Worm (Caenorhabditis elegans) whole organism, early embryonic: Measurements from ENCODE around the gene R05F9.7.
"Not testable (repeated sequence)": the region's sequence is repeated elsewhere in the genome, so short reads cannot be mapped to it uniquely, and the experiment has no call there.

Experiments used
- B0310.2 ChIP-seq: sonication (generic microtip); optimal IDR thresholded peaks from 2 replicates; lab custom pipeline; 2016; ENCODE audit warnings: mild to moderate bottlenecking, missing genetic modification characterization, missing compliant biosample characterization
- F13C5.2 ChIP-seq: sonication (generic microtip); optimal IDR thresholded peaks from 2 replicates; lab custom pipeline; 2017; ENCODE audit warnings: mild to moderate bottlenecking, missing genetic modification characterization, inconsistent platforms, missing compliant biosample characterization
- aly-1 ChIP-seq: sonication (generic microtip); optimal IDR thresholded peaks from 2 replicates; lab custom pipeline; 2016; ENCODE audit warnings: missing genetic modification characterization, missing compliant biosample characterization
- ama-1 ChIP-seq: fragments of 150-350 bp; optimal IDR thresholded peaks from 2 replicates; lab custom pipeline; 2014
- ceh-13 ChIP-seq: fragments of 200-800 bp; sonication (Bioruptor generic); optimal IDR thresholded peaks from 2 replicates; lab custom pipeline; 2018; ENCODE audit warnings: mild to moderate bottlenecking, missing genetic modification characterization, missing compliant biosample characterization
- ceh-36 ChIP-seq: sonication (generic microtip); optimal IDR thresholded peaks from 2 replicates; lab custom pipeline; 2016; ENCODE audit warnings: missing genetic modification characterization, inconsistent platforms, missing compliant biosample characterization
- ets-7 ChIP-seq: sonication (generic microtip); optimal IDR thresholded peaks from 2 replicates; lab custom pipeline; 2016; ENCODE audit warnings: missing genotype, missing genetic modification characterization, missing compliant biosample characterization
- flt-1 ChIP-seq: fragments of 200-800 bp; sonication (Bioruptor generic); IDR thresholded peaks from 2 replicates; pipeline ENCODE4 v1.3.6; 2022; ENCODE audit warnings: missing genetic modification characterization, missing compliant biosample characterization
- hmbx-1 ChIP-seq: sonication (generic microtip); optimal IDR thresholded peaks from 2 replicates; lab custom pipeline; 2016; ENCODE audit warnings: mild to moderate bottlenecking, missing genetic modification characterization, missing compliant biosample characterization
- hmg-4 ChIP-seq: fragments of 200-800 bp; sonication (Bioruptor generic); optimal IDR thresholded peaks from 2 replicates; lab custom pipeline; 2018; ENCODE audit warnings: mild to moderate bottlenecking, missing genetic modification characterization, missing compliant biosample characterization
- hnd-1 ChIP-seq: sonication (generic microtip); optimal IDR thresholded peaks from 2 replicates; lab custom pipeline; 2016; ENCODE audit warnings: missing genetic modification characterization, missing compliant biosample characterization
- pes-1 ChIP-seq: fragments of 200-800 bp; sonication (Bioruptor generic); IDR thresholded peaks from 2 replicates; pipeline ENCODE4 v1.3.6; 2022; ENCODE audit warnings: missing genetic modification reagents, missing genetic modification characterization, missing compliant biosample characterization
- scrt-1 ChIP-seq: fragments of 200-800 bp; sonication (Bioruptor generic); IDR thresholded peaks from 2 replicates; pipeline ENCODE4 v1.3.6; 2022; ENCODE audit warnings: missing genetic modification characterization, missing compliant biosample characterization
- sea-1 ChIP-seq: fragments of 200-800 bp; sonication (Bioruptor generic); conservative IDR thresholded peaks from 2 replicates; pipeline ENCODE4 v1.3.6; 2022; ENCODE audit warnings: missing genetic modification characterization, missing compliant biosample characterization
- tbx-11 ChIP-seq: fragments of 200-800 bp; sonication (Bioruptor generic); IDR thresholded peaks from 2 replicates; pipeline ENCODE4 v1.3.6; 2022; ENCODE audit warnings: missing genetic modification characterization, missing compliant biosample characterization
- tbx-37 ChIP-seq: fragments of 200-800 bp; sonication (Bioruptor generic); conservative IDR thresholded peaks from 2 replicates; pipeline ENCODE4 v1.3.6; 2022; ENCODE audit warnings: missing genetic modification reagents, missing genetic modification characterization, missing compliant biosample characterization
- tra-4 ChIP-seq: sonication (generic microtip); optimal IDR thresholded peaks from 2 replicates; lab custom pipeline; 2017; ENCODE audit warnings: missing genetic modification characterization, missing compliant biosample characterization

R05F9.7 gene

ce11 chrII:4885976-4886375 lies at the start of gene R05F9.7:
Gene R05F9.7 (plus strand): TSS chrII:4886276.
- TF ChIP-seq F13C5.2 (no peak), aly-1 (tag; lab: Kevin White, UChicago) (no peak), scrt-1 (GFP tag; lab: Robert Waterston, UW) (no peak), hnd-1 (tag; lab: Kevin White, UChicago) (no peak), tra-4 (tag; lab: Kevin White, UChicago) (no peak), B0310.2 (tag; lab: Kevin White, UChicago) (no peak), tbx-37 (GFP tag; lab: Robert Waterston, UW) (no peak), ceh-13 (GFP tag; lab: Kevin White, UChicago) (no peak), ama-1 (lab: Kevin White, UChicago) (no peak), hmbx-1 (no peak), pes-1 (no peak), sea-1 (GFP tag; lab: Robert Waterston, UW) (no peak), hmg-4 (GFP tag; lab: Kevin White, UChicago) (no peak)

DNA sequence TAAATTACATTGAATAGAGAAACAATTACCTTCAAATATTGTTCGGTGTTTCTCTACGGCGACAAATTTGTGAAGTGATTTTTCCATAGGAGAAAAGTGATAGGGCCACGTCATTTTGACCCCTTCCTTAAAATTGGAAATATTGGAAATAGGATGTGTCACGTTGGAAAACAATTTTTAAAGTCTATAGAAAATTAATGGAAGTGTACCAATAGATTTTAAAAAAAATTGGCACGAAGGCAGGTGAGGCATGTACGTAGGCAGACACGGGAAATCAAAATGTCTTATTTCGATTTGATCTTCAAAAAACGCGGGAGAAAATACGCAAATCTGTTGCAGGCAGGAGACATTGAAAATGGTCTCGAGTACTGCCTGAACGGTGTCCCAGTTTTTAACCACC lies 48.4 kb upstream of the R05F9.7 start, which contains the start of gene C33F10.12:
TSS of gene C33F10.12 (minus strand) at position 101 of the 400 bp plus-strand sequence.
- TF ChIP-seq tbx-11 = no peak
- no peak for TF ChIP-seq tra-4 (tag; lab: Kevin White, UChicago)
- TF ChIP-seq ceh-36 (tag; lab: Kevin White, UChicago) = no peak
- no peak for TF ChIP-seq B0310.2 (tag; lab: Kevin White, UChicago)
- no peak for TF ChIP-seq pes-1
- no peak for TF ChIP-seq hmg-4 (GFP tag; lab: Kevin White, UChicago)
- no peak for TF ChIP-seq hmbx-1

DNA sequence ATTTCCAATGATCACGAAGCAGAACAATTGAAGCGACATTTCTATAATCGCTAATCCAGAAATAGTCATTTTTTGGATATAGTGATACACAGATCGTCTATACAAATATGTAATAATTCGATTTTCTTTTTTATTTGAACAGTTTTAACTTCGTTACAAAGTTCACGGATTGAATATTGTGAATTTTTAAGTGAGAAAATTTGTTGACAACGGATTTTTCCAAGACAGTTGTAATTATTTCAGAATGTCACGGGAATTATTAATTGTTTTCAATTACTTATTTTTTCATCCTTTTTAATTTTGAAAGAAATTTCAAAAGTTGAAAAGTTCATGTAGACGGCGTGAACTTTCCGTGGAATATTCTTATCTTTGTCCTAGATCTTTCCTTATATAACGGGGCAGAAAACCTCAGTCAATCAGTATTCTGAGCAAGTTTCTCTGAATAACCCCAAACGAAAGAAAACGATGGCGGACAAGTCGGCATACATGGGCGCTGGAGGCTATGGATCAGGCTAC lies 43.9 kb upstream of the R05F9.7 start, which contains the start of the genes T23B7.2 and nspd-4:
TSS of gene T23B7.2 (minus strand) at position 101 of the 516 bp plus-strand sequence.
TSS of gene nspd-4 (plus strand) at position 466 of the 516 bp plus-strand sequence.
- TF ChIP-seq tra-4 (tag; lab: Kevin White, UChicago); F13C5.2; pes-1: not testable (repeated sequence)

DNA sequence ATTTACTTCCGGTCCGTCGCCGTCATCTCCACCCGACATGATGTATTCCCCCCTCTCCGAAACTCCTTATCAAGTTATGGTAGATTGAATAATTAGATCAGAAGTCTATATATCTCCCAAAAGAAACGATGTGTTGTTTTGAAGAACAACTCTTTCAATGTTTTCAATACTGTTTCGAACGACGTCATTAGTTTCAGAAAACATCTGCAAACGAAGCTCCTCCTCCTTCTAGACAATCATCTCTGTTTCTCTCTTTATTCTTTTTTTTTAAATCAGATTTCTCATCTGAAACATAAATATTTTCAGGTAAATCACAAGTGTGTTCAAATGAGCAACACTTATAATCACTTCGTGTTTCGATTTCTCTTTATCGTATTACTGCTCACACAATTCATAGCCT lies 36.2 kb upstream of the R05F9.7 start, which contains the start of gene T23B7.3:
TSS of gene T23B7.3 (plus strand) at position 301 of the 400 bp plus-strand sequence.
- TF ChIP-seq ama-1 (lab: Kevin White, UChicago) (no peak), scrt-1 (GFP tag; lab: Robert Waterston, UW) (no peak), hmbx-1 (no peak), ets-7 (no peak), hnd-1 (tag; lab: Kevin White, UChicago) (no peak), hmg-4 (GFP tag; lab: Kevin White, UChicago) (no peak)

ce11 chrII:4851594-4852106 lies 34.4 kb upstream of the R05F9.7 start, which contains the start of gene dnj-9:
Gene dnj-9 (plus strand): TSS chrII:4852056.
- no peak for TF ChIP-seq ceh-13 (GFP tag; lab: Kevin White, UChicago)
- TF ChIP-seq tra-4 (tag; lab: Kevin White, UChicago) = no peak
- TF ChIP-seq hmbx-1 = peak; percentile 29
- no peak for TF ChIP-seq ama-1 (lab: Kevin White, UChicago)
- TF ChIP-seq F13C5.2 = peak; percentile 68
- TF ChIP-seq hnd-1 (tag; lab: Kevin White, UChicago) = peak; percentile 32
- peak; percentile 48; the same call in 1 of the 2 replicates for TF ChIP-seq pes-1
- no peak for TF ChIP-seq sea-1 (GFP tag; lab: Robert Waterston, UW)
- TF ChIP-seq ceh-36 (tag; lab: Kevin White, UChicago) = peak; percentile 30
- no peak for TF ChIP-seq tbx-11
- no peak for TF ChIP-seq hmg-4 (GFP tag; lab: Kevin White, UChicago)
- peak; percentile 59; the same call in 1 of the 2 replicates for TF ChIP-seq scrt-1 (GFP tag; lab: Robert Waterston, UW)
- TF ChIP-seq B0310.2 (tag; lab: Kevin White, UChicago) = no peak
- TF ChIP-seq ets-7 = no peak
- no peak for TF ChIP-seq aly-1 (tag; lab: Kevin White, UChicago)
- TF ChIP-seq tbx-37 (GFP tag; lab: Robert Waterston, UW) = 0 out of 2 replicates have a peak, but pooled peaks have one; percentile 31
- peak; percentile 62; the same call in 1 of the 2 replicates for TF ChIP-seq flt-1 (GFP tag; lab: Robert Waterston, UW)

ce11 chrII:4854761-4855160 lies 31.3 kb upstream of the R05F9.7 start:
- TF ChIP-seq ceh-36 (tag; lab: Kevin White, UChicago) (no peak), tbx-11 (no peak), F13C5.2 (no peak), ceh-13 (GFP tag; lab: Kevin White, UChicago) (no peak), pes-1 (no peak), ets-7 (no peak), tra-4 (tag; lab: Kevin White, UChicago) (no peak), flt-1 (GFP tag; lab: Robert Waterston, UW) (no peak), hmg-4 (GFP tag; lab: Kevin White, UChicago) (no peak), sea-1 (GFP tag; lab: Robert Waterston, UW) (no peak), hmbx-1 (no peak)

DNA sequence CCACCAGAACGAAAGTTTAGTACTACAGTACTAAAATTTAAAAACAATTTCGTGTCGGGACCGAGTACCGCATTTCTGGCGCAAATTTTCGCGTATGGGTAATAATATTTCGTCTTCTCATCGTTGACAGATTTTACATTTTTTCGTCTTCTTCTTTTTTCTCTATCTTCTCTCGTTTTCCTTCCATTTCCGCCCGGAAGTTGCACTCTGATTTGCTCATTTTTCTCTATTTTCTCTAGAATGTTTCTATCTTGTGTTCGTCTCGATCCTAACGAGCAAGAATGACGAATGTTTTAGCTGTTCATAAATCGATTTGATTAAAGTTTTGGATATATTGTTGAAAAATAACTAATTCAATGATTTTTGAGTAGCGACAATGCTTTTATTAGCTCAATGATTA lies 30.6 kb upstream of the R05F9.7 start:
- TF ChIP-seq hmg-4 (GFP tag; lab: Kevin White, UChicago) = no peak
- no peak for TF ChIP-seq ceh-36 (tag; lab: Kevin White, UChicago)
- no peak for TF ChIP-seq tra-4 (tag; lab: Kevin White, UChicago)
- no peak for TF ChIP-seq tbx-37 (GFP tag; lab: Robert Waterston, UW)
- TF ChIP-seq flt-1 (GFP tag; lab: Robert Waterston, UW) = no peak
- no peak for TF ChIP-seq ama-1 (lab: Kevin White, UChicago)
- no peak for TF ChIP-seq ets-7
- TF ChIP-seq scrt-1 (GFP tag; lab: Robert Waterston, UW) = no peak
- no peak for TF ChIP-seq F13C5.2
